Worm (Caenorhabditis elegans): ENCODE data around the gene wht-1.

The wht-1 gene

ce11 chrIII:6095654-6096053, 8.1 kb upstream of the wht-1 start:
- TF ChIP-seq snpc-1.2 (GFP tag; IDR thresholded peaks at IDR 0.05) (no peak), nhr-42 (GFP tag; IDR thresholded peaks at IDR 0.05) (no peak), Y5F2A.4 (GFP tag; optimal IDR thresholded peaks at IDR 0.05) (no peak), nhr-10 (tag; optimal IDR thresholded peaks at IDR 0.05) (no peak), hlh-30 (tag; optimal IDR thresholded peaks at IDR 0.05; ENCODE audit: insufficient read depth) (no peak), vab-7 (GFP tag; IDR thresholded peaks at IDR 0.05) (no peak), set-16 (GFP tag; IDR thresholded peaks at IDR 0.05) (no peak), lin-1 (GFP tag; IDR thresholded peaks at IDR 0.05) (no peak), cey-2 (tag; optimal IDR thresholded peaks at IDR 0.05; ENCODE audit: borderline replicate concordance, insufficient read depth) (no peak), daf-12 (tag; optimal IDR thresholded peaks at IDR 0.05) (no peak), zip-11 (GFP tag; IDR thresholded peaks at IDR 0.05) (no peak), jun-1 (tag; optimal IDR thresholded peaks at IDR 0.05) (no peak), aha-1 (tag) (no peak), zfp-3 (GFP tag; conservative IDR thresholded peaks at IDR 0.05) (no peak), Y48G9A.11 (GFP tag; IDR thresholded peaks at IDR 0.05) (no peak), dpl-1 (GFP tag; optimal IDR thresholded peaks at IDR 0.05) (no peak), nhr-111 (GFP tag; optimal IDR thresholded peaks at IDR 0.05) (no peak), gei-8 (GFP tag; optimal IDR thresholded peaks at IDR 0.05) (no peak)

ce11 chrIII:6085311-6085710, 2.2 kb downstream of the wht-1 start:
- no peak for TF ChIP-seq cey-2 (tag; optimal IDR thresholded peaks at IDR 0.05; ENCODE audit: borderline replicate concordance, insufficient read depth)
- TF ChIP-seq aha-1 (tag) = peak; percentile 93
- no peak for TF ChIP-seq pqm-1 (tag; optimal IDR thresholded peaks at IDR 0.05)
- no peak for TF ChIP-seq unc-130 (GFP tag; optimal IDR thresholded peaks at IDR 0.05)
- no peak for TF ChIP-seq set-16 (GFP tag; IDR thresholded peaks at IDR 0.05)
- peak in 1 of 2 experiments; percentile 84 for TF ChIP-seq unc-62 (GFP tag; optimal IDR thresholded peaks at IDR 0.05 in 1 of 2)
- TF ChIP-seq unc-62 (tag; optimal IDR thresholded peaks at IDR 0.05) = no peak

- TF ChIP-seq dve-1 (tag; optimal IDR thresholded peaks at IDR 0.05; ENCODE audit: insufficient read depth) (peak; percentile 16), dmd-9 (GFP tag; IDR thresholded peaks at IDR 0.05) (no peak), nhr-28 (tag; optimal IDR thresholded peaks at IDR 0.05) (peak; percentile 2), Y5F2A.4 (GFP tag; optimal IDR thresholded peaks at IDR 0.05) (no peak), pqm-1 (tag; optimal IDR thresholded peaks at IDR 0.05) (peak; percentile 27), daf-16 (GFP tag; optimal IDR thresholded peaks at IDR 0.05) (no peak), daf-16 (tag; optimal IDR thresholded peaks at IDR 0.05) (peak; percentile 13)
These were observed 7.3 kb downstream of the wht-1 start, which contains the start of gene attf-4 for ce11 chrIII:6080263-6080662. Gene attf-4 (plus strand): TSS chrIII:6080563.

DNA sequence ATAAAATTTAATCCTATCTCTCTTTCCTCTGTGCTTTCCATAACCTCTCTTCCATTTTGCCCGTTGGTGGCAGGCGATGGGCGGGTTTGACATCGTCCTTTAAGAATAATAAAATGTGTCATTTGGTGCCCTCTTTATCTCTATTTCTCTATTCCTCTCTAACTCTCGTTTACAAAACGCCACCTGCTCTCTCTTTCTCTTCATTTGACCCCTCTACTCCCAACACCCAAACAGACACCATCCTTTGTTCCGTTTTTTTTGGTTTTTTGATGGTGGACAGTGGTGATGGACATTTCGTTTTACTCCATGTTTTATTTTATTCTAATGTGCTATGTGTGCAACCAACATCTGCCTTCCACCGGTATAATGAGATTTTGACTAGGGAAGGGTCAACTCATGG, 8.6 kb downstream of the wht-1 start:
- no peak for TF ChIP-seq php-3 (GFP tag; IDR thresholded peaks at IDR 0.05)
- TF ChIP-seq unc-62 (GFP tag; optimal IDR thresholded peaks at IDR 0.05 in 1 of 2) = peak in 1 of 2 experiments; percentile 92
- TF ChIP-seq unc-62 (tag; optimal IDR thresholded peaks at IDR 0.05) = no peak
- no peak for TF ChIP-seq dmd-6 (GFP tag; IDR thresholded peaks at IDR 0.05)
- no peak for TF ChIP-seq skn-1 (tag; optimal IDR thresholded peaks at IDR 0.05)
- TF ChIP-seq aha-1 (tag) = peak; percentile 74
- TF ChIP-seq lsy-2 (tag; optimal IDR thresholded peaks at IDR 0.05) = peak in 1 of 2 experiments; percentile 21
- peak; percentile 16 for TF ChIP-seq mep-1 (tag; optimal IDR thresholded peaks at IDR 0.05)
- TF ChIP-seq T26A8.4 (GFP tag; IDR thresholded peaks at IDR 0.05) = no peak
- no peak for TF ChIP-seq daf-16 (GFP tag; optimal IDR thresholded peaks at IDR 0.05)
- no peak for TF ChIP-seq daf-16 (tag; optimal IDR thresholded peaks at IDR 0.05)
- no peak for TF ChIP-seq pha-4 (GFP tag; IDR thresholded peaks at IDR 0.05)
- no peak for TF ChIP-seq pha-4 (tag; optimal IDR thresholded peaks at IDR 0.05)
- no peak for TF ChIP-seq F37D6.2 (tag; optimal IDR thresholded peaks at IDR 0.05)
- TF ChIP-seq fkh-10 (GFP tag; optimal IDR thresholded peaks at IDR 0.05) = no peak
- TF ChIP-seq nhr-6 (tag; optimal IDR thresholded peaks at IDR 0.05) = no peak
- no peak for TF ChIP-seq ceh-20 (GFP tag; IDR thresholded peaks at IDR 0.05)
- no peak for TF ChIP-seq mxl-2 (GFP tag; conservative IDR thresholded peaks at IDR 0.05)
